Worm (Caenorhabditis elegans) whole organism, L4/young adult: ENCODE results near the gene gcs-1.

Source experiments
- W03F9.2 ChIP-seq: fragments of 150-350 bp; optimal IDR thresholded peaks from 2 replicates; lab custom pipeline; 2014; ENCODE audit warnings: missing biosample characterization, missing genetic modification characterization
- dao-5 ChIP-seq: sonication (generic microtip); optimal IDR thresholded peaks from 2 replicates; lab custom pipeline; 2016; ENCODE audit warnings: missing genotype, missing genetic modification characterization, moderate library complexity, missing compliant biosample characterization
- him-1 ChIP-seq: sonication (generic microtip); optimal IDR thresholded peaks from 2 replicates; lab custom pipeline; 2016; ENCODE audit warnings: missing genotype, missing genetic modification reagents, missing genetic modification characterization, missing compliant biosample characterization

ce11 chrII:9014188-9014587 is 23.9 kb downstream of the gcs-1 start:
- TF ChIP-seq him-1 (tag; lab: Kevin White, UChicago): no peak
- TF ChIP-seq W03F9.2 (tag; lab: Kevin White, UChicago): no peak
- TF ChIP-seq dao-5 (tag; lab: Kevin White, UChicago): no peak
